Worm (Caenorhabditis elegans) whole organism, L4 larva: ENCODE measurements around the gene Y67D8B.2.

Experiments
- D1046.2 ChIP-seq: fragments of 200-800 bp; sonication (Bioruptor generic); IDR thresholded peaks from 2 replicates; pipeline ENCODE4 v1.3.6; 2022; ENCODE audit warnings: missing genetic modification characterization, missing compliant biosample characterization
- F26F4.8 ChIP-seq: fragments of 200-800 bp; sonication (Bioruptor generic); conservative IDR thresholded peaks from 2 replicates; pipeline ENCODE4 v1.3.6; 2022; ENCODE audit warnings: missing genetic modification characterization, missing compliant biosample characterization
- F44E2.7 ChIP-seq: fragments of 200-800 bp; sonication (Bioruptor generic); IDR thresholded peaks from 2 replicates; pipeline ENCODE4 v2.1.2; 2022; ENCODE audit warnings: missing genetic modification characterization, missing compliant biosample characterization
- F49E8.2 ChIP-seq: sonication (generic microtip); optimal IDR thresholded peaks from 2 replicates; lab custom pipeline; 2016; ENCODE audit warnings: missing compliant biosample characterization, mild to moderate bottlenecking, missing genetic modification characterization, borderline replicate concordance
- T20F7.1 ChIP-seq: fragments of 200-800 bp; sonication (Bioruptor generic); optimal IDR thresholded peaks from 2 replicates; lab custom pipeline; 2018; ENCODE audit warnings: mild to moderate bottlenecking, missing genetic modification characterization, missing compliant biosample characterization
- Y105C5A.15 ChIP-seq: fragments of 200-800 bp; sonication (Bioruptor generic); IDR thresholded peaks from 2 replicates; pipeline ENCODE4 v1.3.6; 2022; ENCODE audit warnings: missing genetic modification characterization, missing compliant biosample characterization
- Y48G9A.11 ChIP-seq: fragments of 200-800 bp; sonication (Bioruptor generic); IDR thresholded peaks from 2 replicates; pipeline ENCODE4 v1.3.6; 2022; ENCODE audit warnings: missing genetic modification reagents, missing genetic modification characterization, missing compliant biosample characterization
- Y5F2A.4 ChIP-seq: fragments of 200-800 bp; sonication (Bioruptor generic); optimal IDR thresholded peaks from 2 replicates; lab custom pipeline; 2018; ENCODE audit warnings: mild to moderate bottlenecking, missing genetic modification characterization, missing compliant biosample characterization
- Y75B8A.6 ChIP-seq: fragments of 200-800 bp; sonication (Bioruptor generic); IDR thresholded peaks from 2 replicates; pipeline ENCODE4 v1.3.6; 2022; ENCODE audit warnings: missing genetic modification reagents, missing genetic modification characterization, missing compliant biosample characterization
- ZK337.2 ChIP-seq: fragments of 200-800 bp; sonication (Bioruptor generic); IDR thresholded peaks from 2 replicates; pipeline ENCODE4 v1.3.6; 2022; ENCODE audit warnings: missing genetic modification reagents, missing genetic modification characterization, missing compliant biosample characterization
- ZK546.5 ChIP-seq, 2 experiments: sonication (generic microtip); optimal IDR thresholded peaks; 2 replicates each; lab custom pipeline; 2017; ENCODE audit warnings: missing biosample characterization in 2 of 2, missing genetic modification characterization in 2 of 2
- attf-4 ChIP-seq: sonication (generic microtip); optimal IDR thresholded peaks from 3 replicates; lab custom pipeline; 2017; ENCODE audit warnings: missing biosample characterization, missing genetic modification characterization
- ceh-44 ChIP-seq: fragments of 200-800 bp; sonication (Bioruptor generic); IDR thresholded peaks from 2 replicates; pipeline ENCODE4 v1.3.6; 2022; ENCODE audit warnings: missing genetic modification reagents, missing genetic modification characterization, missing compliant biosample characterization
- ceh-62 ChIP-seq: sonication (generic microtip); optimal IDR thresholded peaks from 2 replicates; lab custom pipeline; 2017; ENCODE audit warnings: missing biosample characterization, missing genetic modification characterization
- ceh-82 ChIP-seq: sonication (generic microtip); optimal IDR thresholded peaks from 2 replicates; lab custom pipeline; 2017; ENCODE audit warnings: missing biosample characterization, missing genetic modification characterization
- ces-1 ChIP-seq: fragments of 150-350 bp; sonication (generic microtip); optimal IDR thresholded peaks from 4 replicates; lab custom pipeline; 2014; ENCODE audit warnings: missing biosample characterization, missing genetic modification reagents, missing genetic modification characterization
- ctbp-1 ChIP-seq: fragments of 200-800 bp; sonication (Bioruptor generic); IDR thresholded peaks from 2 replicates; pipeline ENCODE4 v1.3.6; 2022; ENCODE audit warnings: missing genetic modification reagents, missing genetic modification characterization, missing compliant biosample characterization
- daf-12 ChIP-seq: fragments of 150-350 bp; optimal IDR thresholded peaks from 2 replicates; lab custom pipeline; 2014; ENCODE audit warnings: missing biosample characterization, missing genetic modification reagents, missing genetic modification characterization
- daf-19 ChIP-seq: fragments of 200-800 bp; sonication (Bioruptor generic); conservative IDR thresholded peaks from 2 replicates; pipeline ENCODE4 v1.3.6; 2022; ENCODE audit warnings: missing genetic modification characterization, missing compliant biosample characterization
- daf-8 ChIP-seq: fragments of 200-800 bp; sonication (Bioruptor generic); IDR thresholded peaks from 2 replicates; pipeline ENCODE4 v1.3.6; 2022; ENCODE audit warnings: missing genetic modification characterization, missing compliant biosample characterization
- dmd-9 ChIP-seq: fragments of 200-800 bp; sonication (Bioruptor generic); IDR thresholded peaks from 2 replicates; pipeline ENCODE4 v1.3.6; 2022; ENCODE audit warnings: missing genetic modification reagents, missing genetic modification characterization, missing compliant biosample characterization
- duxl-1 ChIP-seq: sonication (generic microtip); optimal IDR thresholded peaks from 2 replicates; lab custom pipeline; 2016; ENCODE audit warnings: mild to moderate bottlenecking, missing genetic modification characterization, moderate library complexity, missing compliant biosample characterization; ENCODE audit not compliant: poor library complexity
- dve-1 ChIP-seq: sonication (generic microtip); optimal IDR thresholded peaks from 2 replicates; lab custom pipeline; 2017; ENCODE audit warnings: antibody characterized with exemption, mild to moderate bottlenecking, missing genetic modification characterization, missing compliant biosample characterization; ENCODE audit not compliant: insufficient read depth
- fos-1 ChIP-seq: fragments of 150-350 bp; optimal IDR thresholded peaks from 2 replicates; lab custom pipeline; 2014; ENCODE audit warnings: missing biosample characterization, missing genetic modification characterization
- gei-8 ChIP-seq: fragments of 200-800 bp; sonication (Bioruptor generic); optimal IDR thresholded peaks from 2 replicates; lab custom pipeline; 2018; ENCODE audit warnings: mild to moderate bottlenecking, missing genetic modification characterization, missing compliant biosample characterization
- hlh-11 ChIP-seq: fragments of 200-800 bp; sonication (Bioruptor generic); optimal IDR thresholded peaks from 2 replicates; lab custom pipeline; 2018; ENCODE audit warnings: mild to moderate bottlenecking, missing genetic modification characterization, missing compliant biosample characterization
- hmg-1.1 ChIP-seq: fragments of 200-800 bp; sonication (Bioruptor generic); IDR thresholded peaks from 2 replicates; pipeline ENCODE4 v1.3.6; 2022; ENCODE audit warnings: missing genetic modification reagents, missing genetic modification characterization, missing compliant biosample characterization
- lin-1 ChIP-seq: fragments of 200-800 bp; sonication (Bioruptor generic); IDR thresholded peaks from 2 replicates; pipeline ENCODE4 v1.3.6; 2022; ENCODE audit warnings: missing genetic modification reagents, missing genetic modification characterization, missing compliant biosample characterization
- lin-15B ChIP-seq: fragments of 150-350 bp; sonication (generic microtip); optimal IDR thresholded peaks from 3 replicates; lab custom pipeline; 2014; ENCODE audit warnings: missing biosample characterization, missing genetic modification characterization
- lin-39 ChIP-seq: fragments of 150-350 bp; optimal IDR thresholded peaks from 2 replicates; lab custom pipeline; 2014; ENCODE audit warnings: missing biosample characterization, missing genetic modification reagents, missing genetic modification characterization
- madf-9 ChIP-seq: fragments of 200-800 bp; sonication (Bioruptor generic); conservative IDR thresholded peaks from 2 replicates; pipeline ENCODE4 v1.3.6; 2022; ENCODE audit warnings: missing genetic modification reagents, missing genetic modification characterization, missing compliant biosample characterization
- mdl-1 ChIP-seq, 2 experiments: fragments of 150-350 bp in 1 of 2; sonication (generic microtip) in 1 of 2; optimal IDR thresholded peaks; 2 replicates each; lab custom pipeline; 2014 to 2017; ENCODE audit warnings: missing biosample characterization in 2 of 2, missing genetic modification characterization in 2 of 2
- mdt-29 ChIP-seq: fragments of 200-800 bp; sonication (Bioruptor generic); IDR thresholded peaks from 2 replicates; pipeline ENCODE4 v1.3.6; 2022; ENCODE audit warnings: missing genetic modification reagents, missing genetic modification characterization, missing compliant biosample characterization
- mes-2 ChIP-seq: sonication (generic microtip); optimal IDR thresholded peaks from 2 replicates; lab custom pipeline; 2016; ENCODE audit warnings: missing genotype, mild to moderate bottlenecking, missing genetic modification characterization, missing compliant biosample characterization; ENCODE audit not compliant: poor library complexity, severe bottlenecking
- nhr-28 ChIP-seq: fragments of 150-350 bp; optimal IDR thresholded peaks from 2 replicates; lab custom pipeline; 2014; ENCODE audit warnings: missing biosample characterization, missing genetic modification characterization
- nhr-48 ChIP-seq: sonication (generic microtip); optimal IDR thresholded peaks from 2 replicates; lab custom pipeline; 2016; ENCODE audit warnings: mild to moderate bottlenecking, missing genetic modification characterization, missing compliant biosample characterization
- nhr-6 ChIP-seq: fragments of 150-350 bp; optimal IDR thresholded peaks from 2 replicates; lab custom pipeline; 2014; ENCODE audit warnings: missing biosample characterization, missing genetic modification characterization
- pha-4 ChIP-seq, 2 experiments: fragments of 150-350 bp in 1 of 2; fragments of 200-800 bp in 1 of 2; sonication (Bioruptor generic) in 1 of 2; IDR thresholded peaks in 1 of 2; optimal IDR thresholded peaks in 1 of 2; 2 replicates each; pipeline versions ENCODE4 v1.3.6 to Lab custom; 2014 to 2022; ENCODE audit warnings: missing genetic modification characterization in 2 of 2, missing genetic modification reagents in 2 of 2, missing biosample characterization in 1 of 2, missing compliant biosample characterization in 1 of 2
- rbr-2 ChIP-seq: sonication (generic microtip); optimal IDR thresholded peaks from 2 replicates; lab custom pipeline; 2016; ENCODE audit warnings: missing genotype, missing genetic modification characterization, missing compliant biosample characterization
- saeg-2 ChIP-seq: fragments of 200-800 bp; sonication (Bioruptor generic); IDR thresholded peaks from 2 replicates; pipeline ENCODE4 v1.3.6; 2022; ENCODE audit warnings: missing genetic modification reagents, missing genetic modification characterization, missing compliant biosample characterization
- set-16 ChIP-seq: fragments of 200-800 bp; sonication (Bioruptor generic); IDR thresholded peaks from 2 replicates; pipeline ENCODE4 v1.3.6; 2022; ENCODE audit warnings: missing genetic modification reagents, missing genetic modification characterization, missing compliant biosample characterization
- skn-1 ChIP-seq: fragments of 150-350 bp; optimal IDR thresholded peaks from 2 replicates; lab custom pipeline; 2014; ENCODE audit warnings: missing biosample characterization, missing genetic modification characterization
- spr-1 ChIP-seq: sonication (generic microtip); optimal IDR thresholded peaks from 2 replicates; lab custom pipeline; 2016; ENCODE audit warnings: mild to moderate bottlenecking, missing genetic modification characterization, missing compliant biosample characterization
- tag-97 ChIP-seq: fragments of 200-800 bp; sonication (Bioruptor generic); IDR thresholded peaks from 2 replicates; pipeline ENCODE4 v1.3.6; 2022; ENCODE audit warnings: missing genetic modification characterization, missing compliant biosample characterization
- tra-1 ChIP-seq: fragments of 200-800 bp; sonication (Bioruptor generic); IDR thresholded peaks from 2 replicates; pipeline ENCODE4 v1.3.6; 2022; ENCODE audit warnings: missing genetic modification reagents, missing genetic modification characterization, missing compliant biosample characterization
- unc-130 ChIP-seq: sonication (generic microtip); optimal IDR thresholded peaks from 2 replicates; lab custom pipeline; 2016; ENCODE audit warnings: missing genetic modification reagents, missing genetic modification characterization, missing compliant biosample characterization
- vab-7 ChIP-seq: fragments of 200-800 bp; sonication (Bioruptor generic); IDR thresholded peaks from 2 replicates; pipeline ENCODE4 v1.3.6; 2022; ENCODE audit warnings: missing genetic modification reagents, missing genetic modification characterization, missing compliant biosample characterization
- zag-1 ChIP-seq: fragments of 150-350 bp; optimal IDR thresholded peaks from 2 replicates; lab custom pipeline; 2014; ENCODE audit warnings: missing biosample characterization, missing genetic modification characterization
- zfp-3 ChIP-seq: fragments of 200-800 bp; sonication (Bioruptor generic); conservative IDR thresholded peaks from 2 replicates; pipeline ENCODE4 v1.3.6; 2022; ENCODE audit warnings: missing genetic modification reagents, missing genetic modification characterization, missing compliant biosample characterization
- zip-2 ChIP-seq: fragments of 150-350 bp; optimal IDR thresholded peaks from 2 replicates; lab custom pipeline; 2014; ENCODE audit warnings: missing biosample characterization, missing genetic modification characterization
- ztf-11 ChIP-seq: fragments of 150-350 bp; optimal IDR thresholded peaks from 2 replicates; lab custom pipeline; 2014; ENCODE audit warnings: missing biosample characterization, missing genetic modification characterization
- ztf-7 ChIP-seq: fragments of 150-350 bp; optimal IDR thresholded peaks from 2 replicates; lab custom pipeline; 2014; ENCODE audit warnings: missing biosample characterization, missing genetic modification characterization

Y67D8B.2 gene

DNA sequence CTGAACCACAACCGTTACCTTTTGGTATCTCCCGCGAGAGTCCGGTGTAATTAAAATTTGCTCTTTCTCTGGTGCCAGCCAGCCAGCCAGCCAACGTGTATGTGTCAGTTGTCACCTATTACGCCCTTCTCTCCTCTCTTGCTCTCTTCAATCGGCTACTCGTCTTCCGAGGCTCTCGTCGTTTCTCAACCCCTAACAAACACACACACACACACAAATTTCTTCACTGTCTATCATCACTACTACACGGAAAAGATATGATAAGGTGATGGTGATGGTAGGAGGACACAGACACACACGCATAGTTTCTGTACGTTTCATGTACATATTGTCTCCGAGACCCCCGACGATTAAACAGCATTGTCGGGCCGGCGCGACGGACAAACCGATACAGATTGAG is 40.3 kb upstream of the Y67D8B.2 start (continued):
- no peak for TF ChIP-seq ceh-62 (tag; lab: Kevin White, UChicago)
- no peak for TF ChIP-seq ces-1 (GFP tag; lab: Kevin White, UChicago)
- no peak for TF ChIP-seq nhr-48 (tag; lab: Kevin White, UChicago)
- no peak for TF ChIP-seq saeg-2 (GFP tag; lab: Robert Waterston, UW)
- peak; percentile 79 for TF ChIP-seq hlh-11
- no peak for TF ChIP-seq Y5F2A.4 (GFP tag; lab: Kevin White, UChicago)
- no peak for TF ChIP-seq daf-19 (GFP tag; lab: Robert Waterston, UW)
- TF ChIP-seq nhr-28 (tag; lab: Kevin White, UChicago): peak; percentile 94
- no peak for TF ChIP-seq ZK546.5 (tag; optimal IDR thresholded peaks at IDR 0.05; lab: Kevin White, UChicago)
- no peak for TF ChIP-seq madf-9 (GFP tag; lab: Robert Waterston, UW)
- no peak for TF ChIP-seq tag-97 (GFP tag; lab: Robert Waterston, UW)
- no peak for TF ChIP-seq lin-1 (GFP tag; lab: Robert Waterston, UW)
- TF ChIP-seq T20F7.1 (GFP tag; lab: Kevin White, UChicago): no peak
- peak; percentile 42 for TF ChIP-seq mes-2 (tag; lab: Kevin White, UChicago)
- no peak for TF ChIP-seq gei-8 (GFP tag; lab: Kevin White, UChicago)
- TF ChIP-seq ctbp-1 (GFP tag; lab: Robert Waterston, UW): no peak
- TF ChIP-seq set-16 (GFP tag; lab: Robert Waterston, UW): no peak
- no peak for TF ChIP-seq nhr-6 (tag; lab: Kevin White, UChicago)
- no peak for TF ChIP-seq spr-1 (tag; lab: Kevin White, UChicago)
- no peak for TF ChIP-seq mdt-29 (GFP tag; lab: Robert Waterston, UW)
- TF ChIP-seq skn-1 (tag; lab: Kevin White, UChicago): no peak
- no peak for TF ChIP-seq ztf-7 (tag; lab: Kevin White, UChicago)
- TF ChIP-seq duxl-1 (tag; lab: Kevin White, UChicago): no peak
- no peak for TF ChIP-seq daf-12 (tag; lab: Kevin White, UChicago)
- no peak for TF ChIP-seq dmd-9
- TF ChIP-seq tra-1 (GFP tag; lab: Robert Waterston, UW): no peak
- no peak for TF ChIP-seq ztf-11 (tag; lab: Kevin White, UChicago)
- no peak for TF ChIP-seq lin-39 (tag; lab: Kevin White, UChicago)
- no peak for TF ChIP-seq lin-15B
- no peak for TF ChIP-seq fos-1
- TF ChIP-seq Y105C5A.15 (GFP tag; lab: Robert Waterston, UW): no peak
- TF ChIP-seq attf-4 (tag; lab: Kevin White, UChicago): no peak
- no peak for TF ChIP-seq F26F4.8 (GFP tag; lab: Robert Waterston, UW)
- TF ChIP-seq zfp-3 (GFP tag; lab: Robert Waterston, UW): no peak
- TF ChIP-seq zip-2 (tag; lab: Kevin White, UChicago): no peak
- TF ChIP-seq mdl-1 (tag; optimal IDR thresholded peaks at IDR 0.05; lab: Kevin White, UChicago): peak in 1 of 2 experiments; percentile 19
- TF ChIP-seq pha-4 (GFP tag; IDR thresholded peaks at IDR 0.05; lab: Robert Waterston, UW): no peak
- TF ChIP-seq pha-4 (tag; optimal IDR thresholded peaks at IDR 0.05; lab: Kevin White, UChicago): peak; percentile 4
- TF ChIP-seq Y48G9A.11: no peak
- no peak for TF ChIP-seq daf-8 (GFP tag; lab: Robert Waterston, UW)
- no peak for TF ChIP-seq ceh-44 (GFP tag; lab: Robert Waterston, UW)
- TF ChIP-seq D1046.2: no peak
- TF ChIP-seq zag-1 (tag; lab: Kevin White, UChicago): no peak
- TF ChIP-seq unc-130 (GFP tag; lab: Kevin White, UChicago): no peak
- peak; percentile 60 for TF ChIP-seq dve-1
- no peak for TF ChIP-seq F49E8.2 (tag; lab: Kevin White, UChicago)
- no peak for TF ChIP-seq F44E2.7 (GFP tag; lab: Robert Waterston, UW)
- TF ChIP-seq vab-7 (GFP tag; lab: Robert Waterston, UW): no peak
- TF ChIP-seq ceh-82: no peak
- no peak for TF ChIP-seq rbr-2 (tag; lab: Kevin White, UChicago)
- no peak for TF ChIP-seq Y75B8A.6 (GFP tag; lab: Robert Waterston, UW)
- TF ChIP-seq ZK337.2 (GFP tag; lab: Robert Waterston, UW): no peak
- no peak for TF ChIP-seq hmg-1.1
